Fruit fly (Drosophila melanogaster) Kc167 (cell line): ENCODE measurements around the gene Ank.

Source experiments
- Myc ChIP-seq: fragments of >200 bp; optimal IDR thresholded peaks from 2 replicates; lab custom pipeline; 2017; ENCODE audit warnings: missing external identifiers
- psq ChIP-seq: fragments of >200 bp; optimal IDR thresholded peaks from 2 replicates; lab custom pipeline; 2017; ENCODE audit warnings: missing external identifiers
- ttk ChIP-seq: sonication (Bioruptor generic); optimal IDR thresholded peaks from 2 replicates; lab custom pipeline; 2017; ENCODE audit warnings: missing external identifiers

DNA sequence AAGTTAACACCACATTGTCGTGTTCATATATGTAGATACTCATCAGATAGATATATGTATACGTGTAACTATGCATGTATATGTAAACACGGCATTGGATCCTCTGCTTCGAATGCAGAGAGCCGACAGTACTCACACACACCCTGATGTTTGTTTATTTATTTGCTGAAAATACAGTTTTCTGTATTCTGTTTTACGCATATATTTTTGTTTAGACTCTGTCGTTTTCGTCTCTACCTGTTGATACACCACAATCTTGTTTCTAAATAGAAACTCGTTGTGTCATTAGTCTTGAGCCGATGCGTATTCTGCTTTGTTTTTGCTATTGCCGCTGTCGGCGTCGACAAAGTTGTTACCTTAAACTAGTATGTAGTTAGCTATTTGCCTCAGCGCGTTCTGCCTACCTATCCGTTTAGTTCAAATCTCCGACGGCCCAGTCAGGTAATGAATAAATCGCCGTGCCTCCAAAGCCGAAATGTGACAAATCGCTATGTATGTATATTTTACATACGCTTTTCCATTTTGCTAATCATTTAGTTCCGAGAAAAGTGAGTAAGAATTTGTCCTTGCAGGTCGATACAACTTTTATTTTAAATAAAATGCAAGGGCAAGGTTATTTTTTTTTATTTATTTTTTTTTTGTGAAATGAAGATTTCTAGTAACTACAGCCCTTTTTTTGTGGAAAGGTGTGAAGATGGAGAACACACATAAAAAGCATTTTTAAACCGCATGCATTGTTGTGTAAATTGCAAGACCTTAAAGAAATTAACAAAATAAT is 59.3 kb downstream of the Ank start:
- TF ChIP-seq Myc (lab: Kevin White, UChicago): no peak
- TF ChIP-seq psq (lab: Kevin White, UChicago): no peak
- no peak for TF ChIP-seq ttk (lab: Kevin White, UChicago)
